Worm (Caenorhabditis elegans) whole organism, early embryonic: Measurements from ENCODE around the gene cutl-24.

ENCODE experiments used
- B0310.2 ChIP-seq: sonication (generic microtip); optimal IDR thresholded peaks from 2 replicates; lab custom pipeline; 2016; ENCODE audit warnings: mild to moderate bottlenecking, missing genetic modification characterization, missing compliant biosample characterization
- F13C5.2 ChIP-seq: sonication (generic microtip); optimal IDR thresholded peaks from 2 replicates; lab custom pipeline; 2017; ENCODE audit warnings: mild to moderate bottlenecking, missing genetic modification characterization, inconsistent platforms, missing compliant biosample characterization
- aly-1 ChIP-seq: sonication (generic microtip); optimal IDR thresholded peaks from 2 replicates; lab custom pipeline; 2016; ENCODE audit warnings: missing genetic modification characterization, missing compliant biosample characterization
- ama-1 ChIP-seq: fragments of 150-350 bp; optimal IDR thresholded peaks from 2 replicates; lab custom pipeline; 2014
- ceh-13 ChIP-seq: fragments of 200-800 bp; sonication (Bioruptor generic); optimal IDR thresholded peaks from 2 replicates; lab custom pipeline; 2018; ENCODE audit warnings: mild to moderate bottlenecking, missing genetic modification characterization, missing compliant biosample characterization
- ceh-36 ChIP-seq: sonication (generic microtip); optimal IDR thresholded peaks from 2 replicates; lab custom pipeline; 2016; ENCODE audit warnings: missing genetic modification characterization, inconsistent platforms, missing compliant biosample characterization
- ets-7 ChIP-seq: sonication (generic microtip); optimal IDR thresholded peaks from 2 replicates; lab custom pipeline; 2016; ENCODE audit warnings: missing genotype, missing genetic modification characterization, missing compliant biosample characterization
- flt-1 ChIP-seq: fragments of 200-800 bp; sonication (Bioruptor generic); IDR thresholded peaks from 2 replicates; pipeline ENCODE4 v1.3.6; 2022; ENCODE audit warnings: missing genetic modification characterization, missing compliant biosample characterization
- hmbx-1 ChIP-seq: sonication (generic microtip); optimal IDR thresholded peaks from 2 replicates; lab custom pipeline; 2016; ENCODE audit warnings: mild to moderate bottlenecking, missing genetic modification characterization, missing compliant biosample characterization
- hmg-4 ChIP-seq: fragments of 200-800 bp; sonication (Bioruptor generic); optimal IDR thresholded peaks from 2 replicates; lab custom pipeline; 2018; ENCODE audit warnings: mild to moderate bottlenecking, missing genetic modification characterization, missing compliant biosample characterization
- hnd-1 ChIP-seq: sonication (generic microtip); optimal IDR thresholded peaks from 2 replicates; lab custom pipeline; 2016; ENCODE audit warnings: missing genetic modification characterization, missing compliant biosample characterization
- pes-1 ChIP-seq: fragments of 200-800 bp; sonication (Bioruptor generic); IDR thresholded peaks from 2 replicates; pipeline ENCODE4 v1.3.6; 2022; ENCODE audit warnings: missing genetic modification reagents, missing genetic modification characterization, missing compliant biosample characterization
- scrt-1 ChIP-seq: fragments of 200-800 bp; sonication (Bioruptor generic); IDR thresholded peaks from 2 replicates; pipeline ENCODE4 v1.3.6; 2022; ENCODE audit warnings: missing genetic modification characterization, missing compliant biosample characterization
- sea-1 ChIP-seq: fragments of 200-800 bp; sonication (Bioruptor generic); conservative IDR thresholded peaks from 2 replicates; pipeline ENCODE4 v1.3.6; 2022; ENCODE audit warnings: missing genetic modification characterization, missing compliant biosample characterization
- tbx-11 ChIP-seq: fragments of 200-800 bp; sonication (Bioruptor generic); IDR thresholded peaks from 2 replicates; pipeline ENCODE4 v1.3.6; 2022; ENCODE audit warnings: missing genetic modification characterization, missing compliant biosample characterization
- tbx-37 ChIP-seq: fragments of 200-800 bp; sonication (Bioruptor generic); conservative IDR thresholded peaks from 2 replicates; pipeline ENCODE4 v1.3.6; 2022; ENCODE audit warnings: missing genetic modification reagents, missing genetic modification characterization, missing compliant biosample characterization
- tra-4 ChIP-seq: sonication (generic microtip); optimal IDR thresholded peaks from 2 replicates; lab custom pipeline; 2017; ENCODE audit warnings: missing genetic modification characterization, missing compliant biosample characterization

The cutl-24 gene

DNA sequence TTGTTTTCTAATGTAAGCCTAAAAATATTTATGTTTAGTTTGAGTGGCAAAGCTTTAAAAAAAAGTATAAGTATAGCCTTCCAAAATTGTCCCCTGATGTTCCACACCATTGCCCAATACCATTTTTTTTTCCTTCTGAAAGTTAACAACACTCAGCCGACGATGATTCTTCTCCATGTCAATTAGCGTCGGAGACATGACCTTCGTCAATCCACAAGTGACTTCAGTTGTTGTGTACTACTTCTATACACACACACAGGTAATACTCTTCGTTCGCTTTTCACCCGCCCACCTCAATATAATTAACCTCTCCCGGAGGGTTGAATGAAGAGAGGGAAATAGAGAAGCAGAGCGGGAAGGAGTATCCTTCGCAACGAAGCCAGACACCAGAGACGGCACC, at the start of gene cutl-24:
cutl-24 (plus strand) TSS at position 301 of the 400 bp plus-strand sequence.
- no peak for TF ChIP-seq ceh-36 (tag; lab: Kevin White, UChicago)
- no peak for TF ChIP-seq hnd-1
- TF ChIP-seq B0310.2 (tag; lab: Kevin White, UChicago), result no peak
- TF ChIP-seq tbx-37 (GFP tag; lab: Robert Waterston, UW), result no peak
- no peak for TF ChIP-seq ets-7 (tag; lab: Kevin White, UChicago)
- TF ChIP-seq F13C5.2 (tag; lab: Kevin White, UChicago), result no peak
- TF ChIP-seq flt-1 (GFP tag; lab: Robert Waterston, UW), result no peak
- no peak for TF ChIP-seq sea-1 (GFP tag; lab: Robert Waterston, UW)
- no peak for TF ChIP-seq scrt-1 (GFP tag; lab: Robert Waterston, UW)
- no peak for TF ChIP-seq pes-1
- TF ChIP-seq hmg-4 (GFP tag; lab: Kevin White, UChicago), result no peak
- TF ChIP-seq tbx-11 (GFP tag; lab: Robert Waterston, UW), result no peak
- TF ChIP-seq tra-4 (tag; lab: Kevin White, UChicago), result no peak
- no peak for TF ChIP-seq ama-1
- no peak for TF ChIP-seq hmbx-1 (tag; lab: Kevin White, UChicago)
- TF ChIP-seq aly-1, result no peak
- no peak for TF ChIP-seq ceh-13 (GFP tag; lab: Kevin White, UChicago)

DNA sequence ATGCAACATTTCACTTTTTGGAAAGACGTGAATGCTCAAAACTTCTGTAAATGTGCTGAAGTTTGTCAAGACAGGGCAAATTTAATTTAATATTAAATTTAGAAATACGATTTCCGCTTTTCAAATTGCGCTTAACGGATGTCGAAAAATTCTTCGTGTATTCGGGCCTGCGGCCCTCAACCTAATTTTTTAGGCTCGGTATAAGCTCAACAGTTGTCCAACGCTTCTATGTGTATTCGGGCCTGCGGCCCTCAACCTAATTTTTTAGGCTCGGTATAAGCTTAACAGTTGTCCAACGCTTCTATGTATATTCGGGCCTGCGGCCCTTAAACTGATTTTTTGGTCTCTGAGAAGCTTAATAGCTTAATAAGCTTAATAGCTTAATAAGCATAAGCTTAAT, 46.1 kb upstream of the cutl-24 start:
- TF ChIP-seq sea-1 (GFP tag; lab: Robert Waterston, UW) (peak; percentile 55; the same call in 1 of the 2 replicates), pes-1 (no peak), tbx-37 (GFP tag; lab: Robert Waterston, UW) (no peak), aly-1 (no peak)

DNA sequence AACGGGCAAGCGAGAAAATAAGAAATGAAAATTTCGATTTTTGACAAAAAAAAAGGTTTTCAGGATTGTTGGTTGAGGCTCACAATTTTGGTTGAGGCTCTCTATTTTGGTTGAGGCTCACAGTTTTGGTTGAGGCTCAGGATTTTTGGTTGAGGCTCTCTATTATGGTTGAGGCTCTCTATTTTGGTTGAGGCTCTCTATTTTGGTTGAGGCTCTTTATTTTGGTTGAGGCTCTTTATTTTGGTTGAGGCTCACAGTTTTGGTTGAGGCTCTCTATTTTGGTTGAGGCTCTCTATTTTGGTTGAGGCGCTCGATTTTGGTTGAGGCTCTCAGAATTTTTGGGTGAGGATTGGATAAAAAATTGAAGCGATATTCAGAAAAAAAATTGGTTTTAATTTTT, 45.1 kb upstream of the cutl-24 start:
- TF ChIP-seq ceh-36 (tag; lab: Kevin White, UChicago) (no peak), hnd-1 (no peak), sea-1 (GFP tag; lab: Robert Waterston, UW) (no peak), ceh-13 (GFP tag; lab: Kevin White, UChicago) (no peak), aly-1 (no peak), ets-7 (tag; lab: Kevin White, UChicago) (no peak), F13C5.2 (tag; lab: Kevin White, UChicago) (no peak), tbx-37 (GFP tag; lab: Robert Waterston, UW) (no peak), flt-1 (GFP tag; lab: Robert Waterston, UW) (no peak), pes-1 (no peak), hmbx-1 (tag; lab: Kevin White, UChicago) (no peak), hmg-4 (GFP tag; lab: Kevin White, UChicago) (no peak), tra-4 (tag; lab: Kevin White, UChicago) (no peak)

DNA sequence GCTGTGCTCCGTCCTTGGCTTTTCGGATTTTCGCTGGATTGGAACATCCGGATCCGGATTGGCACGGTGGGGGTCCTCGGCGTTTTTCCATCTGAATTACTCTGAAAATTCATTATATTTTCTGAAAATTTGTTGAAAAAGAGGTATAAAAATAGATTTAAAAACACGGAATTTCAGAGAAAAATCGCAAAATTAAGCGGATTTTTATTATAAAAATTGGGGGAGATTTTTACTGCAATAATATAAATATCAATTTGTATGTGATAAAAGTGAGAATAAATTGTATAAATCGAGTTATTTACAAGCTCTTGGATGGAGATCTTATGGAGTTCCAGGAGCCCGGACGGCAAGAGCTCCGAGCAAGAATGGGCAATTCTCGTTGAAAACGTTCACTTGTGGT, 43.3 kb upstream of the cutl-24 start, which contains the start of gene tut-1:
tut-1 (minus strand) TSS at position 101 of the 400 bp plus-strand sequence.
- TF ChIP-seq hmg-4 (GFP tag; lab: Kevin White, UChicago) (no peak), tra-4 (tag; lab: Kevin White, UChicago) (no peak), hnd-1 (no peak), tbx-37 (GFP tag; lab: Robert Waterston, UW) (no peak), pes-1 (no peak), ceh-13 (GFP tag; lab: Kevin White, UChicago) (no peak), B0310.2 (tag; lab: Kevin White, UChicago) (no peak), aly-1 (no peak), hmbx-1 (tag; lab: Kevin White, UChicago) (no peak), ceh-36 (tag; lab: Kevin White, UChicago) (no peak), F13C5.2 (tag; lab: Kevin White, UChicago) (no peak), tbx-11 (GFP tag; lab: Robert Waterston, UW) (no peak), ama-1 (no peak), ets-7 (tag; lab: Kevin White, UChicago) (no peak), scrt-1 (GFP tag; lab: Robert Waterston, UW) (no peak), sea-1 (GFP tag; lab: Robert Waterston, UW) (no peak), flt-1 (GFP tag; lab: Robert Waterston, UW) (no peak)

DNA sequence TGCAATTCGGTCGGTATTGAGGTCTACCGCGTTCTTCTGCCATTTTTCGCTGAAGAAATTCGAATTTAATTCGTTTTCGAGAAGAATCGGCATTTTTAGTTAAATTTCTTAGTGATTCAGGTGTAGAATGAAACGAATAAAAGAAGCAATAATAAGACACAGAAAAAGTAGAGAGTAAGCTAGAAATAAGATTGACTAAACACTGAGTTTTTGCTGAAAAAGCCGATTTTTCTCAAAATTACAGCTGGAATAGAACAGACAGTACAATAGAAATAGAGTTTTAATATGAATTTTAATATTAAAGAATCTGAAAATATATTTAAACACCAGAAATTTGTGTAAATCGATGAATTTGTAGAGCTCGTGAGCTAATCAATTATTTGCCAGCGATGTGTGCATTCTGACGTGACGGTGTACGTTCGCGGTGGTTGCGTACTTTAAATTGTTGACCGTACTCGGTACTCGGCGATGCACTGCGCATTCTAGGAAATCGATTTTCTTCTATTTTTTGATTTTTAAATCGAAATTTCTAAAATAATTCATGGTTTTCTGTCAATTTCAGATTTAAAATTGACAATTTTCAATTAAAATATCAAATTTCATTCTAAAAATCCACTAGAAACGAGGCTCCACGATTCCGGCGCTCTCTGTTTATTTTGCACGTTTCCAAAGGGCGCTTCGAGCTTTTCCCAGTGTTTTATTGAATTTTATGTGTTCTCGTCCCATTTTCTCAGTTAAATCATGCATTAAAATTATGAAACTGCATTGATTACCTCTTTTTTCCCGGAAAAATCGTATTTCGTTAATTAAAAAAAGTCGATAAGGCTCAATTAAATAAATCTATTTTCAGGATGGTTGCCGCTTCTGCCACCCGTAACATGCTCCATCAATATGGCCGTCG, 38.7 kb upstream of the cutl-24 start, which contains the start of the genes grld-1 and cox-6C:
grld-1 (minus strand) TSS at position 51 of the 901 bp plus-strand sequence.
cox-6C (plus strand) TSS at position 851 of the 901 bp plus-strand sequence.
- no peak for TF ChIP-seq ets-7 (tag; lab: Kevin White, UChicago)
- peak; percentile 68 for TF ChIP-seq F13C5.2 (tag; lab: Kevin White, UChicago)

DNA sequence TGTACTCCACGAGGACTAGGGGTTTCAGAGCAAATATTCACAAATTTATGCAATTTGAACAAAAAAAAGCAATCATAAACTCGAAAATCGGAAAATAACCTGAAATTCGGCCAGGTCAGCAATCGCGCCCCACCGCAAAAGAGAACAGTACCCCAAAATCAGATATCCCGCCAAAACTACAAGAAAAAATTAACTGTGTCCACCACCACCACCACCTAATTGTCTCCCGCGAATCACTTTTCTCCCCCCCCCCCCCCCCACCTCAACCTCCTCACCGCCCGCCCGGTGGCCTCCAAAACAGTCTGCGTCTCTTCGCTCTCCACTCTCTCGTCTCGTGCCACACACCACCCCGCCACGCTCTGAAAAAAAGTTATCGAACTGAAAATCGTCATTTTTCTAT, 36.4 kb upstream of the cutl-24 start:
- TF ChIP-seq tbx-37 (GFP tag; lab: Robert Waterston, UW) (no peak), F13C5.2 (tag; lab: Kevin White, UChicago) (no peak), tbx-11 (GFP tag; lab: Robert Waterston, UW) (0 out of 2 replicates have a peak, but pooled peaks have one; percentile 6), hmg-4 (GFP tag; lab: Kevin White, UChicago) (peak; percentile 46), B0310.2 (tag; lab: Kevin White, UChicago) (peak; percentile 49), tra-4 (tag; lab: Kevin White, UChicago) (no peak), ceh-13 (GFP tag; lab: Kevin White, UChicago) (no peak), scrt-1 (GFP tag; lab: Robert Waterston, UW) (no peak), hnd-1 (no peak)

DNA sequence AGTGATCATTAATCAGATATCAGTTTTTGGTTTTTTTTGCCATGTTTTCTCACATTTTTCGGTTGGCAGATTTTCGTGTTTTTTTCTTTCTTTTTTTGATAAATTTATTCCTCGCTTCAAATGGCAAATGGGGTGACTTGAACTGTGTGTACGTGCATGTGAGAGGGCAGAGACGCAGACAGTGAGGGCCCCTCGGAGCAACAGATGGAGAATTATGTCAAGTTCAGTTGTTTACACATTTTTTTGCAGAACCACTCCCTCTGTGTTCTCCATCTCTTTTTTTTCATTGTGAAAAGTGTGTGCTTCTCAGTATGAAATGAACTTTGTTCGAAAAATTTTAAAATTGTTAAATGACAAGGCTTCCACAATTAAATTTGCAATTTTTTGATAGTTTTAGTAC, 34.7 kb upstream of the cutl-24 start:
- TF ChIP-seq hnd-1, result no peak
- no peak for TF ChIP-seq aly-1
- TF ChIP-seq ama-1, result no peak
- no peak for TF ChIP-seq tbx-37 (GFP tag; lab: Robert Waterston, UW)
- TF ChIP-seq flt-1 (GFP tag; lab: Robert Waterston, UW), result no peak
- TF ChIP-seq tra-4 (tag; lab: Kevin White, UChicago), result no peak
- TF ChIP-seq tbx-11 (GFP tag; lab: Robert Waterston, UW), result no peak
- no peak for TF ChIP-seq hmbx-1 (tag; lab: Kevin White, UChicago)
- no peak for TF ChIP-seq B0310.2 (tag; lab: Kevin White, UChicago)
- no peak for TF ChIP-seq hmg-4 (GFP tag; lab: Kevin White, UChicago)
- TF ChIP-seq ets-7 (tag; lab: Kevin White, UChicago), result no peak
- TF ChIP-seq scrt-1 (GFP tag; lab: Robert Waterston, UW), result no peak
- TF ChIP-seq pes-1, result no peak
- no peak for TF ChIP-seq F13C5.2 (tag; lab: Kevin White, UChicago)
- no peak for TF ChIP-seq ceh-13 (GFP tag; lab: Kevin White, UChicago)
- no peak for TF ChIP-seq ceh-36 (tag; lab: Kevin White, UChicago)
- no peak for TF ChIP-seq sea-1 (GFP tag; lab: Robert Waterston, UW)
